Fruit fly (Drosophila melanogaster): Measurements from ENCODE around the gene CG31769.

CG31769 gene

dm6 chr2L:14122742-14123334 lies 12.3 kb upstream of the CG31769 start (continued):
- TF ChIP-seq Poxn (GFP tag; IDR thresholded peaks at IDR 0.05) = no peak
- peak; percentile 62 for TF ChIP-seq CG7556 (GFP tag; optimal IDR thresholded peaks at IDR 0.05)
- TF ChIP-seq Hr78 (GFP tag; optimal IDR thresholded peaks at IDR 0.05) = no peak
- peak; percentile 68 for TF ChIP-seq Sox102F (GFP tag; optimal IDR thresholded peaks at IDR 0.05)
- no peak for TF ChIP-seq Max (GFP tag; optimal IDR thresholded peaks at IDR 0.05)
- TF ChIP-seq CG6272 (GFP tag; IDR thresholded peaks at IDR 0.05) = peak; percentile 53; the same call in 1 of the 2 replicates
- TF ChIP-seq Vsx1 (GFP tag; optimal IDR thresholded peaks at IDR 0.05) = no peak
- TF ChIP-seq eve (GFP tag; optimal IDR thresholded peaks at IDR 0.05) = no peak
- no peak for TF ChIP-seq wek (GFP tag; optimal IDR thresholded peaks at IDR 0.05)
- TF ChIP-seq CG13424 (tag; optimal IDR thresholded peaks at IDR 0.05) = peak; percentile 65
- TF ChIP-seq Kr (GFP tag; optimal IDR thresholded peaks at IDR 0.05) = no peak
- 0 out of 2 replicates have a peak, but pooled peaks have one; percentile 23 for TF ChIP-seq E2f2 (GFP tag; IDR thresholded peaks at IDR 0.05)
- TF ChIP-seq CG13123 (GFP tag; optimal IDR thresholded peaks at IDR 0.05) = no peak
- peak; percentile 71 for TF ChIP-seq CG6813 (GFP tag; optimal IDR thresholded peaks at IDR 0.05)
- peak; percentile 68 for TF ChIP-seq CG31441 (GFP tag; IDR thresholded peaks at IDR 0.05)
- peak; percentile 52; the same call in 1 of the 2 replicates for TF ChIP-seq CG14667 (GFP tag; IDR thresholded peaks at IDR 0.05)
- TF ChIP-seq CG12769 (tag; optimal IDR thresholded peaks at IDR 0.05) = peak; percentile 63
- TF ChIP-seq dysf (GFP tag; IDR thresholded peaks at IDR 0.05) = peak; percentile 75
- peak; percentile 56; the same call in 1 of the 2 replicates for TF ChIP-seq wdn (GFP tag; IDR thresholded peaks at IDR 0.05)
- TF ChIP-seq dpn (GFP tag; optimal IDR thresholded peaks at IDR 0.05) = peak; percentile 11 to 53
- TF ChIP-seq ATbp (GFP tag; optimal IDR thresholded peaks at IDR 0.05) = peak; percentile 72
- no peak for TF ChIP-seq mirr (GFP tag; optimal IDR thresholded peaks at IDR 0.05)
- no peak for TF ChIP-seq cas (GFP tag; IDR thresholded peaks at IDR 0.05)
- TF ChIP-seq CG8089 (GFP tag; optimal IDR thresholded peaks at IDR 0.05) = no peak
- TF ChIP-seq tx (GFP tag; optimal IDR thresholded peaks at IDR 0.05) = peak; percentile 18
- TF ChIP-seq Gug (GFP tag; IDR thresholded peaks at IDR 0.05) = peak; percentile 74; the same call in 3 of the 4 replicates
- TF ChIP-seq slou (GFP tag; optimal IDR thresholded peaks at IDR 0.05) = peak; percentile 74
- TF ChIP-seq CG13296 (GFP tag; optimal IDR thresholded peaks at IDR 0.05) = peak; percentile 70
- TF ChIP-seq mld (GFP tag; IDR thresholded peaks at IDR 0.05; ENCODE audit: partially characterized antibody) = no peak
- peak; percentile 52 for TF ChIP-seq CoRest (tag; optimal IDR thresholded peaks at IDR 0.05)
- TF ChIP-seq CG4404 (GFP tag; IDR thresholded peaks at IDR 0.05) = no peak; the same call in 1 of the 2 replicates
- TF ChIP-seq E2f1 (GFP tag; IDR thresholded peaks at IDR 0.05) = peak; percentile 50; the same call in 1 of the 2 replicates
- TF ChIP-seq CG13894 (tag; optimal IDR thresholded peaks at IDR 0.05) = peak; percentile 34
- TF ChIP-seq dimm (GFP tag; IDR thresholded peaks at IDR 0.05) = 0 out of 2 replicates have a peak, but pooled peaks have one; percentile 19
- TF ChIP-seq Dll (GFP tag; IDR thresholded peaks at IDR 0.05; ENCODE audit: partially characterized antibody) = no peak
- no peak for TF ChIP-seq emc (GFP tag; optimal IDR thresholded peaks at IDR 0.05)
- peak; percentile 51 for TF ChIP-seq bcd (GFP tag; optimal IDR thresholded peaks at IDR 0.05)
- TF ChIP-seq CG17328 (GFP tag; IDR thresholded peaks at IDR 0.05) = peak; percentile 84
- peak; percentile 33 for TF ChIP-seq CG7786 (GFP tag; optimal IDR thresholded peaks at IDR 0.05)
- TF ChIP-seq Lhr (GFP tag; optimal IDR thresholded peaks at IDR 0.05) = no peak
- TF ChIP-seq unc-4 (GFP tag; IDR thresholded peaks at IDR 0.05; ENCODE audit: partially characterized antibody) = no peak
- no peak for TF ChIP-seq br (optimal IDR thresholded peaks at IDR 0.05)
- peak; percentile 69 for TF ChIP-seq Hmr (GFP tag; optimal IDR thresholded peaks at IDR 0.05)
- TF ChIP-seq CG2116 (GFP tag; optimal IDR thresholded peaks at IDR 0.05) = no peak
- TF ChIP-seq stc (GFP tag; IDR thresholded peaks at IDR 0.05) = peak; percentile 38; the same call in 1 of the 2 replicates
- peak; percentile 30 for TF ChIP-seq nau (GFP tag; optimal IDR thresholded peaks at IDR 0.05)
- TF ChIP-seq nmo (GFP tag; optimal IDR thresholded peaks at IDR 0.05) = peak; percentile 49
- peak; percentile 42 for TF ChIP-seq ewg (GFP tag; optimal IDR thresholded peaks at IDR 0.05)
- peak; percentile 46; the same call in 1 of the 3 replicates for TF ChIP-seq H15 (GFP tag; IDR thresholded peaks at IDR 0.05)

Measured in whole organism, embryonic.